Fruit fly (Drosophila melanogaster) whole organism, embryonic: ENCODE data around the gene Rbcn-3B.

Experiments used
- BEAF-32 ChIP-seq: fragments of 200-800 bp; sonication (Bioruptor generic); optimal IDR thresholded peaks from 3 replicates; lab custom pipeline; 2017; ENCODE audit warnings: missing biosample characterization, missing genetic modification characterization, mild to moderate bottlenecking, moderate library complexity, missing genetic modification reagents
- CG10959 ChIP-seq: fragments of 200-800 bp; sonication (Bioruptor generic); IDR thresholded peaks from 2 replicates; pipeline ENCODE4 v1.3.6; 2022; ENCODE audit warnings: missing biosample characterization, missing genetic modification characterization
- CG11085 ChIP-seq: fragments of 200-800 bp; sonication (Bioruptor generic); IDR thresholded peaks from 2 replicates; pipeline ENCODE4 v1.3.6; 2022; ENCODE audit warnings: missing biosample characterization, missing genetic modification characterization
- CG11093 ChIP-seq: fragments of 200-800 bp; sonication (Bioruptor generic); IDR thresholded peaks from 3 replicates; pipeline ENCODE4 v1.3.6; 2022; ENCODE audit warnings: missing biosample characterization, missing genetic modification characterization
- CG12299 ChIP-seq: fragments of 200-800 bp; sonication (Bioruptor generic); optimal IDR thresholded peaks from 2 replicates; lab custom pipeline; 2018; ENCODE audit warnings: missing biosample characterization, mild to moderate bottlenecking, missing genetic modification characterization
- CG12744 ChIP-seq: fragments of 200-800 bp; sonication (Bioruptor generic); optimal IDR thresholded peaks from 2 replicates; lab custom pipeline; 2016; ENCODE audit warnings: missing biosample characterization, missing genetic modification characterization
- CG13894 ChIP-seq: fragments of 200-800 bp; sonication (Bioruptor generic); optimal IDR thresholded peaks from 3 replicates; lab custom pipeline; 2018; ENCODE audit warnings: missing biosample characterization, mild to moderate bottlenecking, missing genetic modification characterization, moderate library complexity
- CG14014 ChIP-seq: fragments of 200-800 bp; sonication (Bioruptor generic); IDR thresholded peaks from 2 replicates; pipeline ENCODE4 v1.3.6; 2022; ENCODE audit warnings: missing biosample characterization, missing genetic modification characterization
- CG17912 ChIP-seq: fragments of 200-800 bp; sonication (Bioruptor generic); optimal IDR thresholded peaks from 2 replicates; lab custom pipeline; 2018; ENCODE audit warnings: missing biosample characterization, mild to moderate bottlenecking, missing genetic modification characterization
- CG1832 ChIP-seq: fragments of 200-800 bp; sonication (Bioruptor generic); optimal IDR thresholded peaks from 2 replicates; lab custom pipeline; 2017; ENCODE audit warnings: missing biosample characterization, mild to moderate bottlenecking, missing genetic modification characterization, inconsistent platforms
- CG18619 ChIP-seq: fragments of 200-800 bp; sonication (Bioruptor generic); optimal IDR thresholded peaks from 3 replicates; lab custom pipeline; 2017; ENCODE audit warnings: missing biosample characterization, mild to moderate bottlenecking, missing genetic modification characterization
- CG2202 ChIP-seq: fragments of 200-800 bp; sonication (Bioruptor generic); optimal IDR thresholded peaks from 2 replicates; lab custom pipeline; 2018; ENCODE audit warnings: missing biosample characterization, mild to moderate bottlenecking, missing genetic modification characterization
- CG6272 ChIP-seq: fragments of 200-800 bp; sonication (Bioruptor generic); IDR thresholded peaks from 2 replicates; pipeline ENCODE4 v1.3.6; 2022; ENCODE audit warnings: missing biosample characterization, missing genetic modification characterization
- CG6683 ChIP-seq: fragments of 200-800 bp; sonication (Bioruptor generic); optimal IDR thresholded peaks from 2 replicates; lab custom pipeline; 2017; ENCODE audit warnings: missing biosample characterization, mild to moderate bottlenecking, missing genetic modification characterization, missing genetic modification reagents
- CG8478 ChIP-seq: fragments of >200 bp; optimal IDR thresholded peaks from 2 replicates; lab custom pipeline; 2018
- CG8924 ChIP-seq: fragments of 200-800 bp; optimal IDR thresholded peaks from 3 replicates; lab custom pipeline; 2019; ENCODE audit warnings: missing biosample characterization, mild to moderate bottlenecking, missing genetic modification characterization, moderate library complexity
- D ChIP-seq, 2 experiments: fragments of 200-800 bp in 1 of 2; fragments of >200 bp in 1 of 2; sonication (Bioruptor generic) in 1 of 2; optimal IDR thresholded peaks; 2 replicates in 1 of 2; 3 replicates in 1 of 2; lab custom pipeline; 2017; ENCODE audit warnings: mild to moderate bottlenecking in 1 of 2, missing biosample characterization in 1 of 2, missing genetic modification characterization in 1 of 2, missing genetic modification reagents in 1 of 2
- Dll ChIP-seq: fragments of 200-800 bp; sonication (Bioruptor generic); IDR thresholded peaks from 4 replicates; pipeline ENCODE4 v1.3.6; 2022; ENCODE audit warnings: missing biosample characterization, missing genetic modification characterization; ENCODE audit not compliant: partially characterized antibody
- Elba2 ChIP-seq: fragments of 200-800 bp; sonication (Bioruptor generic); optimal IDR thresholded peaks from 3 replicates; lab custom pipeline; 2016; ENCODE audit warnings: missing biosample characterization, missing genetic modification characterization
- Fer2 ChIP-seq: fragments of 200-800 bp; sonication (Bioruptor generic); optimal IDR thresholded peaks from 2 replicates; lab custom pipeline; 2018; ENCODE audit warnings: missing biosample characterization, mild to moderate bottlenecking, missing genetic modification characterization, moderate library complexity
- HLH3B ChIP-seq: fragments of 200-800 bp; sonication (Bioruptor generic); IDR thresholded peaks from 2 replicates; pipeline ENCODE4 v1.3.6; 2022; ENCODE audit warnings: missing biosample characterization, missing genetic modification characterization
- Hmr ChIP-seq: fragments of 200-800 bp; sonication (Bioruptor generic); optimal IDR thresholded peaks from 3 replicates; lab custom pipeline; 2017; ENCODE audit warnings: mild to moderate bottlenecking, missing biosample characterization, missing genetic modification reagents, missing genetic modification characterization
- Hr51 ChIP-seq, 2 experiments: fragments of 200-800 bp; sonication (Bioruptor generic); optimal IDR thresholded peaks; 2 replicates in 1 of 2; 3 replicates in 1 of 2; lab custom pipeline; 2016 to 2018; ENCODE audit warnings: missing biosample characterization in 2 of 2, missing genetic modification characterization in 2 of 2, mild to moderate bottlenecking in 1 of 2, moderate library complexity in 1 of 2
- NfI ChIP-seq: fragments of 200-800 bp; sonication (Bioruptor generic); optimal IDR thresholded peaks from 3 replicates; lab custom pipeline; 2018; ENCODE audit warnings: missing biosample characterization, mild to moderate bottlenecking, missing genetic modification characterization, moderate library complexity
- Oli ChIP-seq: fragments of 200-800 bp; sonication (Bioruptor generic); optimal IDR thresholded peaks from 2 replicates; lab custom pipeline; 2018; ENCODE audit warnings: missing biosample characterization, mild to moderate bottlenecking, missing genetic modification characterization, moderate library complexity
- Ravus ChIP-seq: fragments of 200-800 bp; sonication (Bioruptor generic); IDR thresholded peaks from 2 replicates; pipeline ENCODE4 v1.3.6; 2022; ENCODE audit warnings: missing biosample characterization, missing genetic modification characterization
- Sry-β ChIP-seq: fragments of 200-800 bp; sonication (Bioruptor generic); optimal IDR thresholded peaks from 2 replicates; lab custom pipeline; 2018; ENCODE audit warnings: missing biosample characterization, mild to moderate bottlenecking, missing genetic modification characterization, moderate library complexity
- TFAM ChIP-seq: fragments of 200-800 bp; sonication (Bioruptor generic); optimal IDR thresholded peaks from 2 replicates; lab custom pipeline; 2017; ENCODE audit warnings: missing biosample characterization, missing genetic modification characterization, inconsistent platforms
- ac ChIP-seq: fragments of 200-800 bp; sonication (Bioruptor generic); optimal IDR thresholded peaks from 3 replicates; lab custom pipeline; 2017; ENCODE audit warnings: missing biosample characterization, mild to moderate bottlenecking, missing genetic modification characterization
- crol ChIP-seq: fragments of 200-800 bp; sonication (Bioruptor generic); IDR thresholded peaks from 2 replicates; pipeline ENCODE4 v1.3.6; 2022; ENCODE audit warnings: missing biosample characterization, missing genetic modification characterization
- dati ChIP-seq: fragments of 200-800 bp; sonication (Bioruptor generic); IDR thresholded peaks from 2 replicates; pipeline ENCODE4 v1.3.6; 2022; ENCODE audit warnings: missing biosample characterization, missing genetic modification characterization
- dimm ChIP-seq: fragments of 200-800 bp; sonication (Bioruptor generic); IDR thresholded peaks from 2 replicates; pipeline ENCODE4 v1.3.6; 2022; ENCODE audit warnings: missing biosample characterization, missing genetic modification characterization
- dpn ChIP-seq, 2 experiments: fragments of 200-800 bp; sonication (Bioruptor generic); optimal IDR thresholded peaks; 3 replicates each; lab custom pipeline; 2016; ENCODE audit warnings: missing biosample characterization in 2 of 2, missing genetic modification characterization in 2 of 2
- fd3F ChIP-seq: fragments of 200-800 bp; sonication (Bioruptor generic); optimal IDR thresholded peaks from 2 replicates; lab custom pipeline; 2018; ENCODE audit warnings: missing biosample characterization, mild to moderate bottlenecking, missing genetic modification characterization, moderate library complexity
- gcm2 ChIP-seq: fragments of 200-800 bp; sonication (Bioruptor generic); optimal IDR thresholded peaks from 2 replicates; lab custom pipeline; 2016; ENCODE audit warnings: missing biosample characterization, missing genetic modification characterization
- gsb-n ChIP-seq: fragments of 200-800 bp; sonication (Bioruptor generic); optimal IDR thresholded peaks from 3 replicates; lab custom pipeline; 2018; ENCODE audit warnings: missing biosample characterization, mild to moderate bottlenecking, missing genetic modification characterization
- hkb ChIP-seq, 2 experiments: fragments of 200-800 bp in 1 of 2; fragments of >200 bp in 1 of 2; sonication (Bioruptor generic) in 1 of 2; IDR thresholded peaks in 1 of 2; optimal IDR thresholded peaks in 1 of 2; 2 replicates each; pipeline versions ENCODE4 v1.3.6 to Lab custom; 2017 to 2022; ENCODE audit warnings: missing biosample characterization in 1 of 2, missing genetic modification characterization in 1 of 2
- mirr ChIP-seq: fragments of 200-800 bp; sonication (Bioruptor generic); optimal IDR thresholded peaks from 3 replicates; lab custom pipeline; 2018; ENCODE audit warnings: missing biosample characterization, mild to moderate bottlenecking, missing genetic modification characterization
- nerfin-2 ChIP-seq: fragments of 200-800 bp; sonication (Bioruptor generic); IDR thresholded peaks from 2 replicates; pipeline ENCODE4 v1.3.6; 2022; ENCODE audit warnings: missing biosample characterization, missing genetic modification characterization; ENCODE audit not compliant: partially characterized antibody
- oc ChIP-seq: fragments of 200-800 bp; sonication (Bioruptor generic); optimal IDR thresholded peaks from 2 replicates; lab custom pipeline; 2018; ENCODE audit warnings: missing biosample characterization, mild to moderate bottlenecking, missing genetic modification characterization, moderate library complexity
- phol ChIP-seq: fragments of 200-800 bp; sonication (Bioruptor generic); optimal IDR thresholded peaks from 3 replicates; lab custom pipeline; 2018; ENCODE audit warnings: missing biosample characterization, mild to moderate bottlenecking, missing genetic modification characterization, moderate library complexity
- sens-2 ChIP-seq: fragments of 200-800 bp; sonication (Bioruptor generic); IDR thresholded peaks from 2 replicates; pipeline ENCODE4 v1.3.6; 2022; ENCODE audit warnings: missing biosample characterization, missing genetic modification characterization
- seq ChIP-seq: fragments of 200-800 bp; sonication (Bioruptor generic); IDR thresholded peaks from 2 replicates; pipeline ENCODE4 v1.3.6; 2022; ENCODE audit warnings: missing biosample characterization, missing genetic modification characterization
- sisA ChIP-seq: fragments of 200-800 bp; sonication (Bioruptor generic); IDR thresholded peaks from 2 replicates; pipeline ENCODE4 v1.3.6; 2022; ENCODE audit warnings: missing biosample characterization, missing genetic modification characterization
- sob ChIP-seq: fragments of 200-800 bp; sonication (Bioruptor generic); IDR thresholded peaks from 2 replicates; pipeline ENCODE4 v1.3.6; 2022; ENCODE audit warnings: missing biosample characterization, missing genetic modification characterization
- toy ChIP-seq: fragments of 200-800 bp; sonication (Bioruptor generic); IDR thresholded peaks from 2 replicates; pipeline ENCODE4 v1.3.6; 2022; ENCODE audit warnings: missing biosample characterization, missing genetic modification characterization
- wek ChIP-seq: fragments of 200-800 bp; sonication (Bioruptor generic); optimal IDR thresholded peaks from 3 replicates; lab custom pipeline; 2018; ENCODE audit warnings: missing biosample characterization, mild to moderate bottlenecking, missing genetic modification characterization, moderate library complexity
- zf30C ChIP-seq: fragments of 200-800 bp; sonication (Bioruptor generic); optimal IDR thresholded peaks from 3 replicates; lab custom pipeline; 2018; ENCODE audit warnings: missing biosample characterization, mild to moderate bottlenecking, missing genetic modification characterization

Gene Rbcn-3B

DNA sequence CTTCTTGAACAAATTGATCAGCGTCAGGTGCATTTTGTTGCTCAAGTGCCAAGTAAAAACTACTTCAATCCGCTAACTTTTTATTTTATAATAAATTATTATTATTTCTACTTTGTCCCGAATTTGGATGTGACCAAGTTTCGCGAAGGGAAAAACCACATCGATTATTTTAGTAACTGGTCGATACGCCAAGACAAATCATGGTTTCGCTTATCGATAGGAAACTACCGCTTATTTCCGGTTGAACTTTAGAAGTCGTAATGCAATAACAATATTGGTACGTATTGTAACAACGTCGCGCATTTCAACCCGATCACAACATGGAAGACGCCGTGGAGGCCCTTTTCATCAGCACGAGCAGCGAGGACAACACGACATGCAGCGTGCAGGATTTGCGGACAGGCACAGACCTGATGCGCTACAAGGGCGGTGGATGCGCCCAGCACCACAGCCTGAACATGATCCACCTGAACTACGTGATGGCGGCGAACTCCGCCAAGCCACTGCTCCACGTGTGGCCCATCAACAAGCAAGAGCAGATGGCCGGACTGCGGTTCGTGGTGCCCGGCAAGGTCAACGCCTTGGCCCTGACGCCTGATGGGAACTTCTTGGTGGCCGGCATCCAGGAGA is 31.5 kb upstream of the Rbcn-3B start, which contains the start of the genes CG14817 and CG14805 (continued):
- TF ChIP-seq CG12744 (GFP tag; lab: Kevin White, UChicago): peak; percentile 19
- no peak for TF ChIP-seq toy (GFP tag; lab: Robert Waterston, UW)
- no peak for TF ChIP-seq Elba2 (GFP tag; lab: Kevin White, UChicago)
- TF ChIP-seq nerfin-2 (GFP tag; lab: Robert Waterston, UW): no peak
- TF ChIP-seq HLH3B: 0 out of 2 replicates have a peak, but pooled peaks have one; percentile 33
- peak; percentile 41 for TF ChIP-seq sens-2
- peak; percentile 58; the same call in 1 of the 2 replicates for TF ChIP-seq seq (GFP tag; lab: Robert Waterston, UW)
- no peak for TF ChIP-seq dati (GFP tag; lab: Robert Waterston, UW)
- peak; percentile 68 for TF ChIP-seq CG8924 (tag; lab: Kevin White, UChicago)
- peak; percentile 45 for TF ChIP-seq Oli
- TF ChIP-seq sisA (GFP tag; lab: Robert Waterston, UW): no peak
- TF ChIP-seq CG2202 (tag; lab: Kevin White, UChicago): peak; percentile 65
- TF ChIP-seq zf30C (GFP tag; lab: Kevin White, UChicago): no peak
- TF ChIP-seq Sry-β (GFP tag; lab: Kevin White, UChicago): peak; percentile 23
- no peak for TF ChIP-seq dimm (GFP tag; lab: Robert Waterston, UW)
- no peak for TF ChIP-seq CG6272
- TF ChIP-seq CG18619 (GFP tag; lab: Kevin White, UChicago): peak; percentile 79
- TF ChIP-seq CG11085 (GFP tag; lab: Robert Waterston, UW): peak; percentile 20; the same call in 1 of the 2 replicates
- TF ChIP-seq CG12299 (tag; lab: Kevin White, UChicago): peak; percentile 81
- TF ChIP-seq oc (tag; lab: Kevin White, UChicago): no peak
- TF ChIP-seq Dll (GFP tag; lab: Robert Waterston, UW): peak; percentile 55; the same call in 2 of the 4 replicates
- peak; percentile 93 for TF ChIP-seq mirr (GFP tag; lab: Kevin White, UChicago)
- peak; percentile 84 for TF ChIP-seq CG17912
- TF ChIP-seq dpn (GFP tag; optimal IDR thresholded peaks at IDR 0.05; lab: Kevin White, UChicago): peak; percentile 11 to 26
- TF ChIP-seq CG14014 (GFP tag; lab: Robert Waterston, UW): peak; percentile 22; the same call in 1 of the 2 replicates
- no peak for TF ChIP-seq Ravus
- TF ChIP-seq ac: peak; percentile 48
- TF ChIP-seq fd3F: peak; percentile 53
- TF ChIP-seq phol (tag; lab: Kevin White, UChicago): peak; percentile 69
- no peak for TF ChIP-seq CG8478
- TF ChIP-seq CG6683: peak; percentile 69
- TF ChIP-seq crol (GFP tag; lab: Robert Waterston, UW): no peak
- TF ChIP-seq hkb (optimal IDR thresholded peaks at IDR 0.05; lab: Kevin White, UChicago): no peak
- peak; percentile 59; the same call in 1 of the 2 replicates for TF ChIP-seq hkb (GFP tag; IDR thresholded peaks at IDR 0.05; lab: Robert Waterston, UW)
- peak; percentile 70 for TF ChIP-seq BEAF-32 (GFP tag; lab: Kevin White, UChicago)
- TF ChIP-seq D (optimal IDR thresholded peaks at IDR 0.05; lab: Kevin White, UChicago): no peak
- peak; percentile 44 for TF ChIP-seq D (GFP tag; optimal IDR thresholded peaks at IDR 0.05; lab: Kevin White, UChicago)
- no peak for TF ChIP-seq CG1832 (GFP tag; lab: Kevin White, UChicago)
- peak; percentile 86 for TF ChIP-seq NfI (GFP tag; lab: Kevin White, UChicago)
- TF ChIP-seq CG10959: no peak
- TF ChIP-seq Fer2: peak; percentile 66
- TF ChIP-seq sob (GFP tag; lab: Robert Waterston, UW): peak; percentile 64
- peak; percentile 67 for TF ChIP-seq gsb-n
- peak in 1 of 2 experiments; percentile 12 for TF ChIP-seq Hr51 (GFP tag; optimal IDR thresholded peaks at IDR 0.05; lab: Kevin White, UChicago)
- peak; percentile 85 for TF ChIP-seq wek
- TF ChIP-seq CG13894 (tag; lab: Kevin White, UChicago): peak; percentile 80
- TF ChIP-seq CG11093 (GFP tag; lab: Robert Waterston, UW): no peak
- peak; percentile 6 for TF ChIP-seq TFAM (GFP tag; lab: Kevin White, UChicago)
- peak; percentile 88 for TF ChIP-seq Hmr (GFP tag; lab: Kevin White, UChicago)
- TF ChIP-seq gcm2: no peak
